Fruit fly (Drosophila melanogaster): ENCODE measurements around the gene CG11882.

Gene CG11882

DNA sequence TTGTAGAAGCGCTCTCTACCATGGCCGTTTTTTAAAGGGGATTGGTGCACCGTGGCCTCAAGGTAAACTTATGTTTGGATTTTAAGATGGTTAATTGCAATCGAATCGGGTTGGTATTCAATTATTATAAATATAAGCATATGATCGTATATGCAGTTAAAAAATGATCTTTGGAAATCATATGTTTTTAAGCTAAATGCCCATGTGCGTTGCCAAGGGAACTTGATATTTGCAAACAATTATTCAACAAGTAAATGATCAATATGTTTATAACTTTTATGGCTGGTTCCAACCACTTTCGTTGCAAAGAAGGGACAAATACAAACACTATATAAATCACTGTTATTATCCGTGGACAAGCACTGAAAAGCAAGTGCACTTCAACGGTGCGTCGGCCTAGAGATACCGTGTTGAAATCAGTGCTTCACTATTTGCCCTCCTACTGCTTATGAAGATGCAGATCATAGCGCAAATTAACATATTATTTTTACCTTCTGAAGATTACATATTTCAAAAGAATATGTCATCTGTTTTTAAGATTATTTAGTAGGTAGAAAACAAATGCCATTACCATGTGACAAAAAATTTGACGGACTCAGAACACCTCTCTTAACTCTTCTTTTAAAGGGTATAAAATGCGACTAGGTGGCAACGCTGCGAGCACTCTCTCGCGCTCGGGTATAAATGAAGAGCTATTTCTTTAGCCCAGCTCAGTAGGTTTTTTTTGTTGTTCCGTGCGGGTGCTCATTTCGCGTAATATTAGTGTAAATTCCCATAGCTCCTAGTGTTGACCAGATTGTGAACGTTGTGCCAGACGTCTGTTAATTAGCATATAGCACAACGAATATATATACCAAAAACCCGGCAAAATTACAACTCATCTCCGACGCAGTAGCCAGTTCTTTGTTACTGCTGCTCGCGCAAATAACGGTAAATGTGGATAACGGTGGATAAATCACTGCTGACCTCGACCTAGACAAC lies 9.7 kb upstream of the CG11882 start, which contains the start of gene rdog (continued):
- TF ChIP-seq cyc (GFP tag; optimal IDR thresholded peaks at IDR 0.05) = peak; percentile 86
- TF ChIP-seq topi (GFP tag; optimal IDR thresholded peaks at IDR 0.05) = peak; percentile 77
- peak; percentile 46 for TF ChIP-seq Gug (GFP tag; IDR thresholded peaks at IDR 0.05)
- TF ChIP-seq Sox14 (GFP tag; optimal IDR thresholded peaks at IDR 0.05) = peak; percentile 87
- peak; percentile 90 for TF ChIP-seq Sox102F (GFP tag; optimal IDR thresholded peaks at IDR 0.05)
- peak; percentile 73 for TF ChIP-seq CG15336 (GFP tag; IDR thresholded peaks at IDR 0.05)
- peak; percentile 81 for TF ChIP-seq CG6808 (GFP tag; optimal IDR thresholded peaks at IDR 0.05)
- TF ChIP-seq CG11762 (GFP tag; optimal IDR thresholded peaks at IDR 0.05; ENCODE audit: insufficient read depth) = peak; percentile 74
- no peak for TF ChIP-seq Hr38 (GFP tag; optimal IDR thresholded peaks at IDR 0.05)
- peak; percentile 73 for TF ChIP-seq CG11902 (GFP tag; optimal IDR thresholded peaks at IDR 0.05)
- peak; percentile 85 for TF ChIP-seq CG10631 (GFP tag; optimal IDR thresholded peaks at IDR 0.05)
- TF ChIP-seq net (GFP tag; optimal IDR thresholded peaks at IDR 0.05) = peak; percentile 78
- peak; percentile 75 for TF ChIP-seq CG8119 (GFP tag; IDR thresholded peaks at IDR 0.05)
- peak; percentile 73 for TF ChIP-seq spab (GFP tag; optimal IDR thresholded peaks at IDR 0.05)
- peak; percentile 65 for TF ChIP-seq CG16779 (tag; optimal IDR thresholded peaks at IDR 0.05)
- peak; percentile 88 for TF ChIP-seq acj6 (GFP tag; optimal IDR thresholded peaks at IDR 0.05)
- TF ChIP-seq Met (GFP tag; optimal IDR thresholded peaks at IDR 0.05) = peak; percentile 90

DNA sequence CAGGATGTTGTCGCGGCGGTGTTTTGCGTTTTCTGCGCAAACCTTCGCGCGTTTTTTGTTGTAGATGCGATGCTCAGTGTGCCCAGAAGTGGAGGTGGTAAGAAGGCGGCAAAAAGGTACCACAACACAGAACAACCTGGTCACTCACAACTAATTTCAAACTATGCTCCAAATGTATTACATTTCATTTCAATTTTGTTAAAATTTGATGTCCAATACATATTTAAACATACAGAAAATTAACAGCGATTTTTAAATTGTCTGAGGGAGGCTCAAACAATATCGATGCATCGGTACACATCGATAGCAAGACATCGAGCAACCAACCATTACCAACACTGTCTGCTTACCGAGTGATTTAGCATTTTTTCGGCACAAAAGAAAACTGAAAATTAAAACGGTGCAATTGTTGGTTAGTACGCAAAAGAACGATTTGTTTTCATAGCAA lies 5.2 kb upstream of the CG11882 start, which contains the start of the genes Slbp and Rpn2:
Slbp (minus strand) TSS at position 70 of the 448 bp plus-strand sequence.
Rpn2 (plus strand) TSS at position 328 of the 448 bp plus-strand sequence.
- no peak for TF ChIP-seq Eip93F (GFP tag; optimal IDR thresholded peaks at IDR 0.05)
- no peak for TF ChIP-seq Lpt (GFP tag; optimal IDR thresholded peaks at IDR 0.05)
- no peak for TF ChIP-seq fd59A (GFP tag; optimal IDR thresholded peaks at IDR 0.05)
- TF ChIP-seq lz (GFP tag; optimal IDR thresholded peaks at IDR 0.05) = peak; percentile 49
- TF ChIP-seq CG34406 (GFP tag; optimal IDR thresholded peaks at IDR 0.05) = no peak
- TF ChIP-seq Sox102F (GFP tag; optimal IDR thresholded peaks at IDR 0.05) = no peak
- peak; percentile 37 for TF ChIP-seq cyc (GFP tag; optimal IDR thresholded peaks at IDR 0.05)
- no peak for TF ChIP-seq CG10669 (GFP tag; optimal IDR thresholded peaks at IDR 0.05)
- TF ChIP-seq CG6163 (GFP tag; IDR thresholded peaks at IDR 0.05) = no peak
- TF ChIP-seq CG32006 (GFP tag; optimal IDR thresholded peaks at IDR 0.05) = no peak
- no peak for TF ChIP-seq CG8632 (GFP tag; optimal IDR thresholded peaks at IDR 0.05)
- TF ChIP-seq achi (GFP tag; optimal IDR thresholded peaks at IDR 0.05) = peak; percentile 19
- TF ChIP-seq CG8119 (GFP tag; IDR thresholded peaks at IDR 0.05) = no peak
- peak; percentile 29 for TF ChIP-seq Ets96B (tag; optimal IDR thresholded peaks at IDR 0.05)
- TF ChIP-seq dsx (GFP tag; optimal IDR thresholded peaks at IDR 0.05; ENCODE audit: poor library complexity, severe bottlenecking) = no peak
- TF ChIP-seq Eip75B (GFP tag; optimal IDR thresholded peaks at IDR 0.05) = peak; percentile 32
- TF ChIP-seq CG6276 (GFP tag; optimal IDR thresholded peaks at IDR 0.05) = no peak
- TF ChIP-seq spab (GFP tag; optimal IDR thresholded peaks at IDR 0.05) = no peak
- no peak for TF ChIP-seq CG9139 (GFP tag; optimal IDR thresholded peaks at IDR 0.05)
- no peak for TF ChIP-seq CG16779 (tag; optimal IDR thresholded peaks at IDR 0.05)
- TF ChIP-seq Eip78C (GFP tag) = peak; percentile 44
- TF ChIP-seq CG11294 (GFP tag; IDR thresholded peaks at IDR 0.05) = no peak
- peak; percentile 21 for TF ChIP-seq topi (GFP tag; optimal IDR thresholded peaks at IDR 0.05)
- TF ChIP-seq CG15336 (GFP tag; IDR thresholded peaks at IDR 0.05) = no peak
- TF ChIP-seq CG31627 (GFP tag; optimal IDR thresholded peaks at IDR 0.05) = peak; percentile 13
- no peak for TF ChIP-seq CG10631 (GFP tag; optimal IDR thresholded peaks at IDR 0.05)
- no peak for TF ChIP-seq eg (GFP tag; IDR thresholded peaks at IDR 0.05)
- peak in 1 of 2 experiments; percentile 13 for TF ChIP-seq ss (GFP tag; optimal IDR thresholded peaks at IDR 0.05)
- TF ChIP-seq CG6808 (GFP tag; optimal IDR thresholded peaks at IDR 0.05) = no peak
- TF ChIP-seq Sox14 (GFP tag; optimal IDR thresholded peaks at IDR 0.05) = peak; percentile 81
- no peak for TF ChIP-seq vri (GFP tag; optimal IDR thresholded peaks at IDR 0.05)
- TF ChIP-seq CG7368 (GFP tag; optimal IDR thresholded peaks at IDR 0.05) = no peak
- TF ChIP-seq CG8319 (GFP tag; optimal IDR thresholded peaks at IDR 0.05) = no peak
- peak; percentile 25 for TF ChIP-seq CG3032 (tag; optimal IDR thresholded peaks at IDR 0.05)
- no peak for TF ChIP-seq acj6 (GFP tag; optimal IDR thresholded peaks at IDR 0.05)
- TF ChIP-seq Ets21C (GFP tag; optimal IDR thresholded peaks at IDR 0.05) = no peak
- no peak for TF ChIP-seq Smox (GFP tag; optimal IDR thresholded peaks at IDR 0.05)
- peak; percentile 1 for TF ChIP-seq CG1621 (tag; optimal IDR thresholded peaks at IDR 0.05)
- no peak for TF ChIP-seq pdm3 (GFP tag; optimal IDR thresholded peaks at IDR 0.05)
- TF ChIP-seq CG6854 (GFP tag; optimal IDR thresholded peaks at IDR 0.05) = no peak
